Worm (Caenorhabditis elegans): Measurements from ENCODE around the gene odr-1.

DNA sequence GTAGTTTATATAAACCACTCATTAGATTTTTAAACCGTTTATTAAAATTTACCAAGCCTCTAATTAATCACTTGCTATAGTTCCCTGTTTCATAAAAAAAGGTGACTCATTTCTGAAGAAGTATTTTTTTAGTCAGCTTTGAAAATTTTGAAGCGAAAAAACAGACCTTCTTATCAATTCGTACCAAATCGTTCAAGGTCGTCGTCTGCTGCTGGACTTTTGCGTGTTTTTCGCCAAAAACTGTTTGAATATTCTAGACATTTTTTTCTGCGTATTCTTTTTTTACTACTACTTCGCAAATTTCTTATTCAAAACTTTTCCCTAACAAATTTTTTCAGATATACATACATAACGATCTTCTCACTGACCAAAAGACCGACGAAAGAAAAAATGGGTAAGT lies 8.6 kb downstream of the odr-1 start, which contains the start of gene cah-4:
- no peak for TF ChIP-seq lim-6 (tag; optimal IDR thresholded peaks at IDR 0.05)
- no peak for TF ChIP-seq tbx-2 (tag; optimal IDR thresholded peaks at IDR 0.05)
- TF ChIP-seq fkh-10 (GFP tag; optimal IDR thresholded peaks at IDR 0.05): no peak
- TF ChIP-seq ref-2 (tag; optimal IDR thresholded peaks at IDR 0.05): no peak
- no peak for TF ChIP-seq ama-1 (optimal IDR thresholded peaks at IDR 0.05)
- no peak for TF ChIP-seq dve-1 (tag; optimal IDR thresholded peaks at IDR 0.05)
- no peak for TF ChIP-seq madf-2 (tag; optimal IDR thresholded peaks at IDR 0.05)
- no peak for TF ChIP-seq nfya-1 (tag; optimal IDR thresholded peaks at IDR 0.05)
- no peak for TF ChIP-seq pqm-1 (tag; optimal IDR thresholded peaks at IDR 0.05)
- no peak for TF ChIP-seq nhr-11 (tag; optimal IDR thresholded peaks at IDR 0.05)
- no peak for TF ChIP-seq npax-4 (tag; optimal IDR thresholded peaks at IDR 0.05)
- TF ChIP-seq F13H6.1 (tag; optimal IDR thresholded peaks at IDR 0.05): no peak

Measured in whole organism, late embryonic.